Worm (Caenorhabditis elegans) whole organism, early embryonic: Measurements from ENCODE around the gene best-19.

Experiments
- ama-1 ChIP-seq: fragments of 150-350 bp; optimal IDR thresholded peaks from 2 replicates; lab custom pipeline; 2014
- ceh-13 ChIP-seq: fragments of 200-800 bp; sonication (Bioruptor generic); optimal IDR thresholded peaks from 2 replicates; lab custom pipeline; 2018; ENCODE audit warnings: mild to moderate bottlenecking, missing genetic modification characterization, missing compliant biosample characterization
- flt-1 ChIP-seq: fragments of 200-800 bp; sonication (Bioruptor generic); IDR thresholded peaks from 2 replicates; pipeline ENCODE4 v1.3.6; 2022; ENCODE audit warnings: missing genetic modification characterization, missing compliant biosample characterization
- hmbx-1 ChIP-seq: sonication (generic microtip); optimal IDR thresholded peaks from 2 replicates; lab custom pipeline; 2016; ENCODE audit warnings: mild to moderate bottlenecking, missing genetic modification characterization, missing compliant biosample characterization
- tbx-11 ChIP-seq: fragments of 200-800 bp; sonication (Bioruptor generic); IDR thresholded peaks from 2 replicates; pipeline ENCODE4 v1.3.6; 2022; ENCODE audit warnings: missing genetic modification characterization, missing compliant biosample characterization

ce11 chrIV:274185-274584 lies 9.3 kb upstream of the best-19 start, which contains the start of gene sma-10:
- TF ChIP-seq flt-1 (GFP tag; lab: Robert Waterston, UW) (no peak), ama-1 (lab: Kevin White, UChicago) (no peak), tbx-11 (no peak), hmbx-1 (tag; lab: Kevin White, UChicago) (no peak), ceh-13 (GFP tag; lab: Kevin White, UChicago) (no peak)
